Worm (Caenorhabditis elegans) whole organism, L4/young adult: ENCODE data around the gene srw-84.

ENCODE experiments used
- W03F9.2 ChIP-seq: fragments of 150-350 bp; optimal IDR thresholded peaks from 2 replicates; lab custom pipeline; 2014; ENCODE audit warnings: missing biosample characterization, missing genetic modification characterization
- dao-5 ChIP-seq: sonication (generic microtip); optimal IDR thresholded peaks from 2 replicates; lab custom pipeline; 2016; ENCODE audit warnings: missing genotype, missing genetic modification characterization, moderate library complexity, missing compliant biosample characterization
- him-1 ChIP-seq: sonication (generic microtip); optimal IDR thresholded peaks from 2 replicates; lab custom pipeline; 2016; ENCODE audit warnings: missing genotype, missing genetic modification reagents, missing genetic modification characterization, missing compliant biosample characterization

DNA sequence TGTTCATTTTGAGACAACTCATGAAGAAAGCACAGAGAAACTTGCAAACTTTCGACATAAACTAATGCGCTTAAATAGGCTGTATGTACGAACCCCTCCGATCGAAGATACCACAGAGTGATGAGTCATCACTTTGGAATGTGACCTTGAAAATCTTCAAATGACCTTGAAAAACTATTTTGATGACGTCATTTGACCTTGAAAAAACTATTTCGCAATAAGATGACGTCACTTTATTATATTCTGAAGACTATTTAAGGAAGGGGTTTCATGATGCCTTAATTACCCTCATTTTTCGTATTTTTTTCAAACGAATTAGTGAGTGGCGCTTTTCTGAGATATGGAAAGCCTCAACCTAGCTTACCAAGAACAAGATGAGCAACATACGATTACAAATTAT lies 40.1 kb downstream of the srw-84 start, which contains the start of gene C25F9.2:
- no peak for TF ChIP-seq W03F9.2 (tag; lab: Kevin White, UChicago)
- TF ChIP-seq him-1 (tag; lab: Kevin White, UChicago), result no peak
- TF ChIP-seq dao-5 (tag; lab: Kevin White, UChicago), result no peak
